Fruit fly (Drosophila melanogaster) whole organism, embryonic: ENCODE data around the gene asl.

Experiments
- ATbp ChIP-seq: fragments of 200-800 bp; sonication (Bioruptor generic); optimal IDR thresholded peaks from 2 replicates; lab custom pipeline; 2017; ENCODE audit warnings: missing biosample characterization, mild to moderate bottlenecking, missing genetic modification characterization, missing genetic modification reagents
- Abd-B ChIP-seq: fragments of 200-800 bp; sonication (Bioruptor generic); optimal IDR thresholded peaks from 2 replicates; lab custom pipeline; 2018; ENCODE audit warnings: missing biosample characterization, mild to moderate bottlenecking, missing genetic modification characterization, moderate library complexity
- Aef1 ChIP-seq: fragments of 200-800 bp; sonication (Bioruptor generic); IDR thresholded peaks from 3 replicates; pipeline ENCODE4 v1.3.6; 2022; ENCODE audit warnings: missing biosample characterization, missing genetic modification characterization
- Atf6 ChIP-seq: fragments of 200-800 bp; sonication (Bioruptor generic); IDR thresholded peaks from 2 replicates; pipeline ENCODE4 v1.3.6; 2022; ENCODE audit warnings: missing biosample characterization, missing genetic modification characterization
- C15 ChIP-seq: fragments of 200-800 bp; sonication (Bioruptor generic); IDR thresholded peaks from 3 replicates; pipeline ENCODE4 v1.3.6; 2022; ENCODE audit warnings: missing biosample characterization, missing genetic modification characterization
- CG10366 ChIP-seq: fragments of 200-800 bp; sonication (Bioruptor generic); IDR thresholded peaks from 2 replicates; pipeline ENCODE4 v1.3.6; 2022; ENCODE audit warnings: missing biosample characterization, missing genetic modification characterization
- CG10431 ChIP-seq: fragments of 200-800 bp; sonication (Bioruptor generic); optimal IDR thresholded peaks from 3 replicates; lab custom pipeline; 2018; ENCODE audit warnings: missing biosample characterization, mild to moderate bottlenecking, missing genetic modification characterization
- CG10543 ChIP-seq: fragments of 200-800 bp; sonication (Bioruptor generic); optimal IDR thresholded peaks from 3 replicates; lab custom pipeline; 2017; ENCODE audit warnings: missing biosample characterization, mild to moderate bottlenecking, missing genetic modification characterization, moderate library complexity
- CG12071 ChIP-seq: fragments of 200-800 bp; sonication (Bioruptor generic); optimal IDR thresholded peaks from 3 replicates; lab custom pipeline; 2018; ENCODE audit warnings: missing biosample characterization, mild to moderate bottlenecking, missing genetic modification characterization
- CG13123 ChIP-seq: fragments of 200-800 bp; sonication (Bioruptor generic); optimal IDR thresholded peaks from 2 replicates; lab custom pipeline; 2016; ENCODE audit warnings: missing biosample characterization, missing genetic modification characterization
- CG13624 ChIP-seq: fragments of 200-800 bp; sonication (Bioruptor generic); optimal IDR thresholded peaks from 2 replicates; lab custom pipeline; 2016; ENCODE audit warnings: missing biosample characterization, missing genetic modification characterization
- CG13894 ChIP-seq: fragments of 200-800 bp; sonication (Bioruptor generic); optimal IDR thresholded peaks from 3 replicates; lab custom pipeline; 2018; ENCODE audit warnings: missing biosample characterization, mild to moderate bottlenecking, missing genetic modification characterization, moderate library complexity
- CG14965 ChIP-seq: fragments of 200-800 bp; sonication (Bioruptor generic); optimal IDR thresholded peaks from 2 replicates; lab custom pipeline; 2016; ENCODE audit warnings: missing biosample characterization, missing genetic modification characterization, borderline replicate concordance
- CG15269 ChIP-seq: fragments of 200-800 bp; sonication (Bioruptor generic); optimal IDR thresholded peaks from 2 replicates; lab custom pipeline; 2018; ENCODE audit warnings: missing biosample characterization, mild to moderate bottlenecking, missing genetic modification characterization, moderate library complexity
- CG1603 ChIP-seq: fragments of 200-800 bp; sonication (Bioruptor generic); optimal IDR thresholded peaks from 2 replicates; lab custom pipeline; 2019; ENCODE audit warnings: missing biosample characterization, mild to moderate bottlenecking, missing genetic modification characterization, moderate library complexity
- CG17829 ChIP-seq: fragments of 200-800 bp; optimal IDR thresholded peaks from 2 replicates; lab custom pipeline; 2019; ENCODE audit warnings: missing biosample characterization, mild to moderate bottlenecking, missing genetic modification characterization, moderate library complexity
- CG2712 ChIP-seq: fragments of 200-800 bp; optimal IDR thresholded peaks from 3 replicates; lab custom pipeline; 2019; ENCODE audit warnings: missing biosample characterization, mild to moderate bottlenecking, missing genetic modification characterization, moderate library complexity
- CG31441 ChIP-seq: fragments of 200-800 bp; sonication (Bioruptor generic); IDR thresholded peaks from 2 replicates; pipeline ENCODE4 v1.3.6; 2022; ENCODE audit warnings: missing biosample characterization, missing genetic modification characterization
- CG32772 ChIP-seq: fragments of 200-800 bp; sonication (Bioruptor generic); IDR thresholded peaks from 2 replicates; pipeline ENCODE4 v1.3.6; 2022; ENCODE audit warnings: missing biosample characterization, missing genetic modification characterization
- CG3281 ChIP-seq: fragments of 200-800 bp; sonication (Bioruptor generic); optimal IDR thresholded peaks from 3 replicates; lab custom pipeline; 2017; ENCODE audit warnings: missing biosample characterization, mild to moderate bottlenecking, missing genetic modification characterization
- CG5245 ChIP-seq: fragments of 200-800 bp; sonication (Bioruptor generic); optimal IDR thresholded peaks from 3 replicates; lab custom pipeline; 2016; ENCODE audit warnings: missing biosample characterization, missing genetic modification characterization
- CG7556 ChIP-seq: fragments of 200-800 bp; sonication (Bioruptor generic); optimal IDR thresholded peaks from 2 replicates; lab custom pipeline; 2017; ENCODE audit warnings: missing biosample characterization, mild to moderate bottlenecking, missing genetic modification characterization
- CG7928 ChIP-seq: fragments of 200-800 bp; sonication (Bioruptor generic); optimal IDR thresholded peaks from 2 replicates; lab custom pipeline; 2017; ENCODE audit warnings: missing biosample characterization, mild to moderate bottlenecking, missing genetic modification characterization
- CG8924 ChIP-seq: fragments of 200-800 bp; optimal IDR thresholded peaks from 3 replicates; lab custom pipeline; 2019; ENCODE audit warnings: missing biosample characterization, mild to moderate bottlenecking, missing genetic modification characterization, moderate library complexity
- CG9437 ChIP-seq: fragments of 200-800 bp; sonication (Bioruptor generic); optimal IDR thresholded peaks from 2 replicates; lab custom pipeline; 2018; ENCODE audit warnings: missing biosample characterization, mild to moderate bottlenecking, missing genetic modification characterization
- CG9797 ChIP-seq: fragments of 200-800 bp; sonication (Bioruptor generic); optimal IDR thresholded peaks from 3 replicates; lab custom pipeline; 2018; ENCODE audit warnings: missing biosample characterization, mild to moderate bottlenecking, missing genetic modification characterization
- CG9876 ChIP-seq: fragments of 200-800 bp; sonication (Bioruptor generic); optimal IDR thresholded peaks from 2 replicates; lab custom pipeline; 2016; ENCODE audit warnings: missing biosample characterization, missing genetic modification characterization
- Camta ChIP-seq: fragments of 200-800 bp; sonication (Bioruptor generic); optimal IDR thresholded peaks from 2 replicates; lab custom pipeline; 2016; ENCODE audit warnings: missing biosample characterization, missing genetic modification characterization
- Doc3 ChIP-seq: fragments of 200-800 bp; sonication (Bioruptor generic); IDR thresholded peaks from 3 replicates; pipeline ENCODE4 v1.3.6; 2022; ENCODE audit warnings: missing biosample characterization, missing genetic modification characterization; ENCODE audit not compliant: partially characterized antibody
- Dref ChIP-seq: fragments of 200-800 bp; sonication (Bioruptor generic); IDR thresholded peaks from 2 replicates; pipeline ENCODE4 v1.3.6; 2022; ENCODE audit warnings: missing biosample characterization, missing genetic modification characterization
- Gsc ChIP-seq: fragments of 200-800 bp; sonication (Bioruptor generic); IDR thresholded peaks from 2 replicates; pipeline ENCODE4 v1.3.6; 2022; ENCODE audit warnings: missing biosample characterization, missing genetic modification characterization
- H2.0 ChIP-seq: fragments of 200-800 bp; sonication (Bioruptor generic); IDR thresholded peaks from 2 replicates; pipeline ENCODE4 v1.3.6; 2022; ENCODE audit warnings: missing biosample characterization, missing genetic modification characterization
- NFAT ChIP-seq: fragments of 200-800 bp; sonication (Bioruptor generic); IDR thresholded peaks from 2 replicates; pipeline ENCODE4 v1.3.6; 2022; ENCODE audit warnings: missing biosample characterization, missing genetic modification characterization
- Nf-YA ChIP-seq: fragments of 200-800 bp; sonication (Bioruptor generic); IDR thresholded peaks from 2 replicates; pipeline ENCODE4 v1.3.6; 2022; ENCODE audit warnings: missing biosample characterization, missing genetic modification characterization
- Oaz ChIP-seq: fragments of 200-800 bp; sonication (Bioruptor generic); IDR thresholded peaks from 2 replicates; pipeline ENCODE4 v1.3.6; 2022; ENCODE audit warnings: missing biosample characterization, missing genetic modification characterization
- Opbp ChIP-seq: fragments of 200-800 bp; sonication (Bioruptor generic); IDR thresholded peaks from 3 replicates; pipeline ENCODE4 v1.3.6; 2022; ENCODE audit warnings: missing biosample characterization, missing genetic modification characterization; ENCODE audit not compliant: partially characterized antibody
- Ptx1 ChIP-seq: fragments of 200-800 bp; sonication (Bioruptor generic); IDR thresholded peaks from 2 replicates; pipeline ENCODE4 v1.3.6; 2022; ENCODE audit warnings: missing biosample characterization, missing genetic modification characterization
- Six4 ChIP-seq: fragments of 200-800 bp; sonication (Bioruptor generic); optimal IDR thresholded peaks from 2 replicates; lab custom pipeline; 2016; ENCODE audit warnings: missing biosample characterization, missing genetic modification characterization
- amos ChIP-seq: fragments of 200-800 bp; sonication (Bioruptor generic); IDR thresholded peaks from 2 replicates; pipeline ENCODE4 v1.3.6; 2022; ENCODE audit warnings: missing biosample characterization, missing genetic modification characterization; ENCODE audit not compliant: partially characterized antibody
- ash1 ChIP-seq: fragments of 200-800 bp; sonication (Bioruptor generic); optimal IDR thresholded peaks from 2 replicates; lab custom pipeline; 2018; ENCODE audit warnings: missing biosample characterization, mild to moderate bottlenecking, missing genetic modification characterization
- bigmax ChIP-seq: fragments of 200-800 bp; sonication (Bioruptor generic); optimal IDR thresholded peaks from 2 replicates; lab custom pipeline; 2018; ENCODE audit warnings: missing biosample characterization, mild to moderate bottlenecking, missing genetic modification characterization
- cas ChIP-seq: fragments of 200-800 bp; sonication (Bioruptor generic); IDR thresholded peaks from 2 replicates; pipeline ENCODE4 v1.3.6; 2022; ENCODE audit warnings: missing biosample characterization, missing genetic modification characterization
- crol ChIP-seq: fragments of 200-800 bp; sonication (Bioruptor generic); IDR thresholded peaks from 2 replicates; pipeline ENCODE4 v1.3.6; 2022; ENCODE audit warnings: missing biosample characterization, missing genetic modification characterization
- gsb ChIP-seq: fragments of 200-800 bp; sonication (Bioruptor generic); IDR thresholded peaks from 2 replicates; pipeline ENCODE4 v1.3.6; 2022; ENCODE audit warnings: missing biosample characterization, missing genetic modification characterization
- h ChIP-seq: fragments of >200 bp; optimal IDR thresholded peaks from 2 replicates; lab custom pipeline; 2017
- kay ChIP-seq: fragments of 200-800 bp; sonication (Bioruptor generic); optimal IDR thresholded peaks from 2 replicates; lab custom pipeline; 2016; ENCODE audit warnings: missing biosample characterization, missing genetic modification characterization
- luna ChIP-seq: fragments of 200-800 bp; sonication (Bioruptor generic); optimal IDR thresholded peaks from 2 replicates; lab custom pipeline; 2016; ENCODE audit warnings: missing biosample characterization, missing genetic modification characterization
- nerfin-1 ChIP-seq: fragments of 200-800 bp; sonication (Bioruptor generic); optimal IDR thresholded peaks from 3 replicates; lab custom pipeline; 2019; ENCODE audit warnings: missing biosample characterization, mild to moderate bottlenecking, missing genetic modification characterization, moderate library complexity
- seq ChIP-seq: fragments of 200-800 bp; sonication (Bioruptor generic); IDR thresholded peaks from 2 replicates; pipeline ENCODE4 v1.3.6; 2022; ENCODE audit warnings: missing biosample characterization, missing genetic modification characterization
- sim ChIP-seq: fragments of 200-800 bp; sonication (Bioruptor generic); IDR thresholded peaks from 2 replicates; pipeline ENCODE4 v1.3.6; 2022; ENCODE audit warnings: missing biosample characterization, missing genetic modification characterization
- unc-4 ChIP-seq: fragments of 200-800 bp; sonication (Bioruptor generic); IDR thresholded peaks from 2 replicates; pipeline ENCODE4 v1.3.6; 2022; ENCODE audit warnings: missing biosample characterization, missing genetic modification characterization; ENCODE audit not compliant: partially characterized antibody

asl gene

DNA sequence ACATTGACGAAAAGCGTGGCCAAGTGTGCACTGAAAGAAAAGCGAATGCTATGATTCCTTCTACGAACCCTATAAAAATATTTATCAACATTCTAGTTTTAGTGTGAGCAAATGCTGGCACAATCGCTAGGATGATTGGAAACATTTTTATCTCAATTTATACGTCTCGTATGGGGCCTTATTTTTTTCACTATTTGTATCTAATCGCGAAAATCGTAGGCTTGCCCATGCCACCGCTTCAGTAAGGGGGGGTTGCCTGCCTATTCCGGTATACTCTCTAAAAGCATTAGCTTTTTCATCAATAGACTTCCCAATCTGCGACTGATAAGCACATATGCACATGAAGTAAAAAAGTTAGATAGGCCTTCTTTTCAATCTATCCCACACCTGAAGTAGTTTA is 40.7 kb downstream of the asl start (continued):
- TF ChIP-seq CG9876 (GFP tag; lab: Kevin White, UChicago) (peak; percentile 6), CG2712 (tag; lab: Kevin White, UChicago) (peak; percentile 77), cas (GFP tag; lab: Robert Waterston, UW) (peak; percentile 67; the same call in 1 of the 2 replicates), NFAT (GFP tag; lab: Robert Waterston, UW) (peak; percentile 84), Six4 (GFP tag; lab: Kevin White, UChicago) (peak; percentile 50), CG8924 (tag; lab: Kevin White, UChicago) (peak; percentile 80), Opbp (GFP tag; lab: Robert Waterston, UW) (no peak), CG14965 (GFP tag; lab: Kevin White, UChicago) (peak; percentile 36), Abd-B (GFP tag; lab: Kevin White, UChicago) (no peak), CG13894 (tag; lab: Kevin White, UChicago) (no peak), CG9797 (GFP tag; lab: Kevin White, UChicago) (peak; percentile 5), CG9437 (peak; percentile 69), crol (peak; percentile 39; the same call in 1 of the 2 replicates), ash1 (GFP tag; lab: Kevin White, UChicago) (no peak), CG3281 (peak; percentile 75), Gsc (GFP tag; lab: Robert Waterston, UW) (0 out of 2 replicates have a peak, but pooled peaks have one; percentile 35), h (no peak), Ptx1 (GFP tag; lab: Robert Waterston, UW) (peak; percentile 86), bigmax (GFP tag; lab: Kevin White, UChicago) (peak; percentile 16), CG7556 (GFP tag; lab: Kevin White, UChicago) (peak; percentile 82), CG10431 (GFP tag; lab: Kevin White, UChicago) (no peak), ATbp (peak; percentile 84), CG13123 (GFP tag; lab: Kevin White, UChicago) (peak; percentile 41), amos (GFP tag; lab: Robert Waterston, UW) (no peak), CG5245 (GFP tag; lab: Kevin White, UChicago) (peak; percentile 48), kay (GFP tag; lab: Kevin White, UChicago) (peak; percentile 39), sim (GFP tag; lab: Robert Waterston, UW) (peak; percentile 72), Oaz (GFP tag; lab: Robert Waterston, UW) (peak; percentile 81), CG10543 (GFP tag; lab: Kevin White, UChicago) (peak; percentile 69), Dref (no peak), seq (GFP tag; lab: Robert Waterston, UW) (peak; percentile 84), CG7928 (GFP tag; lab: Kevin White, UChicago) (no peak), Aef1 (GFP tag; lab: Robert Waterston, UW) (peak; percentile 86), Doc3 (GFP tag; lab: Robert Waterston, UW) (no peak), unc-4 (no peak), gsb (GFP tag; lab: Robert Waterston, UW) (peak; percentile 59), CG31441 (no peak; the same call in 1 of the 2 replicates), H2.0 (peak; percentile 85), CG15269 (peak; percentile 86), Nf-YA (GFP tag; lab: Robert Waterston, UW) (peak; percentile 78), nerfin-1 (tag; lab: Kevin White, UChicago) (peak; percentile 60), luna (GFP tag; lab: Kevin White, UChicago) (no peak), CG13624 (GFP tag; lab: Kevin White, UChicago) (peak; percentile 58), CG1603 (tag; lab: Kevin White, UChicago) (peak; percentile 77), Camta (GFP tag; lab: Kevin White, UChicago) (peak; percentile 77), CG32772 (GFP tag; lab: Robert Waterston, UW) (peak; percentile 90), CG17829 (tag; lab: Kevin White, UChicago) (peak; percentile 51), CG10366 (peak; percentile 87), Atf6 (GFP tag; lab: Robert Waterston, UW) (peak; percentile 89), CG12071 (GFP tag; lab: Kevin White, UChicago) (peak; percentile 78), C15 (GFP tag; lab: Robert Waterston, UW) (peak; percentile 74; the same call in 2 of the 3 replicates)
